Fruit fly (Drosophila melanogaster): Measurements from ENCODE around the gene Glut4EF.

DNA sequence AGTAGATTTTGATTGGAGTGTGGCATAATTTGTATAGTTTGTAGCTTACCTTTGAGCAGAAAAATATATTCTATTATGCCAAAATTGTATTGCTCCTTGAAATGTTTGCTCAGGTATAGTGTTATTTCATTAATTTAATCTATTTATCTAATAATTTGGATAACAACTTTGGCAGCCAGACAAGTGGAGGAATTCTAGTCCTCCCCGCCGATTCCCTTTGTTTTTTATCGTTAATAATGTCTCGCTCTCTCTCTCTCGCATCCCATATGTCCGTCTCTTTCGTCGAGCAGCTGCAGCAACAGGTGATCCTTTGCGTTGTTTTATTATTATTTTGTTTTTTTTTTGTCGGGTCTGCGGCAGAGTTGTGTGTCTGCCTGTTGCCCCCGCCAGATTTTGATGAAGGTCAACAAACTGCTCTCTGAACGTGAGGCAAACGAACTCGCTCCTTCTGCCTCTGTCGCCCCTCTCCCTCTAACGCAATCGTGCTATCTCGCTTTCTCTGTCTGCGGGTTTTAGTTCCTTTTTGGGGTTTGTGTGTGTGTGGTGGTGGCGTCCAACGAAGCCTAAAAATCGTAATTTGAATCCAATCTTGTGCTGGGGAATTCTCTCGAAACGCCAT, 12.0 kb downstream of the Glut4EF start:
- no peak for TF ChIP-seq psq (optimal IDR thresholded peaks at IDR 0.05)
- peak; percentile 65 to 93 for TF ChIP-seq EcR (GFP tag; optimal IDR thresholded peaks at IDR 0.05)
- TF ChIP-seq Dll (optimal IDR thresholded peaks at IDR 0.05): no peak
- TF ChIP-seq pan (optimal IDR thresholded peaks at IDR 0.05): no peak
- no peak for TF ChIP-seq usp (GFP tag; optimal IDR thresholded peaks at IDR 0.05)
- peak; percentile 8 for TF ChIP-seq CG8478 (optimal IDR thresholded peaks at IDR 0.05)

Measured in whole organism.